Worm (Caenorhabditis elegans) whole organism, L2 larva: ENCODE measurements around the gene egl-8.

Experiments used
- Y55F3AM.14 ChIP-seq: fragments of 200-800 bp; sonication (Bioruptor generic); optimal IDR thresholded peaks from 2 replicates; lab custom pipeline; 2018; ENCODE audit warnings: mild to moderate bottlenecking, missing genetic modification characterization, missing compliant biosample characterization
- alr-1 ChIP-seq: fragments of 150-350 bp; optimal IDR thresholded peaks from 2 replicates; lab custom pipeline; 2014; ENCODE audit warnings: missing biosample characterization, missing genetic modification characterization
- ceh-16 ChIP-seq: fragments of 150-350 bp; optimal IDR thresholded peaks from 2 replicates; lab custom pipeline; 2014; ENCODE audit warnings: missing biosample characterization, missing genetic modification characterization
- lin-11 ChIP-seq: fragments of 150-350 bp; sonication (generic microtip); optimal IDR thresholded peaks from 2 replicates; lab custom pipeline; 2014; ENCODE audit warnings: missing biosample characterization, missing genetic modification characterization, inconsistent platforms, mixed read lengths
- lin-39 ChIP-seq: fragments of 150-350 bp; optimal IDR thresholded peaks from 2 replicates; lab custom pipeline; 2014; ENCODE audit warnings: missing biosample characterization, missing genetic modification reagents, missing genetic modification characterization
- skn-1 ChIP-seq: sonication (generic microtip); optimal IDR thresholded peaks from 2 replicates; lab custom pipeline; 2017; ENCODE audit warnings: missing biosample characterization, missing genetic modification characterization
- snpc-4 ChIP-seq: fragments of 150-350 bp; optimal IDR thresholded peaks from 2 replicates; lab custom pipeline; 2014; ENCODE audit warnings: missing biosample characterization, missing genetic modification characterization
- unc-55 ChIP-seq: fragments of 150-350 bp; sonication (generic microtip); optimal IDR thresholded peaks from 3 replicates; lab custom pipeline; 2014; ENCODE audit warnings: missing biosample characterization, missing genetic modification reagents, missing genetic modification characterization
- unc-62 ChIP-seq: fragments of 150-350 bp; optimal IDR thresholded peaks from 2 replicates; lab custom pipeline; 2014; ENCODE audit warnings: missing biosample characterization, missing genetic modification reagents, missing genetic modification characterization
- zag-1 ChIP-seq: fragments of 150-350 bp; optimal IDR thresholded peaks from 2 replicates; lab custom pipeline; 2014; ENCODE audit warnings: missing biosample characterization, missing genetic modification characterization

ce11 chrV:43070-43469 is 22.5 kb downstream of the egl-8 start:
- TF ChIP-seq lin-11 (tag; lab: Kevin White, UChicago): no peak
- no peak for TF ChIP-seq alr-1 (tag; lab: Kevin White, UChicago)
- no peak for TF ChIP-seq zag-1 (tag; lab: Kevin White, UChicago)
- no peak for TF ChIP-seq ceh-16
- no peak for TF ChIP-seq unc-62 (GFP tag; lab: Kevin White, UChicago)
- TF ChIP-seq lin-39 (tag; lab: Kevin White, UChicago): no peak
- TF ChIP-seq snpc-4 (tag; lab: Kevin White, UChicago): no peak
- no peak for TF ChIP-seq skn-1
- TF ChIP-seq unc-55: no peak
- no peak for TF ChIP-seq Y55F3AM.14 (GFP tag; lab: Kevin White, UChicago)
